Fruit fly (Drosophila melanogaster) whole organism, embryonic: Measurements from ENCODE around the gene CG10793.

ENCODE experiments used
- B-H1 ChIP-seq: fragments of 200-800 bp; sonication (Bioruptor generic); IDR thresholded peaks from 3 replicates; pipeline ENCODE4 v1.3.6; 2022; ENCODE audit warnings: missing biosample characterization, missing genetic modification characterization
- CG12071 ChIP-seq: fragments of 200-800 bp; sonication (Bioruptor generic); optimal IDR thresholded peaks from 3 replicates; lab custom pipeline; 2018; ENCODE audit warnings: missing biosample characterization, mild to moderate bottlenecking, missing genetic modification characterization
- CG15011 ChIP-seq: fragments of 200-800 bp; sonication (Bioruptor generic); optimal IDR thresholded peaks from 3 replicates; lab custom pipeline; 2018; ENCODE audit warnings: missing biosample characterization, mild to moderate bottlenecking, missing genetic modification characterization
- CG15269 ChIP-seq: fragments of 200-800 bp; sonication (Bioruptor generic); optimal IDR thresholded peaks from 2 replicates; lab custom pipeline; 2018; ENCODE audit warnings: missing biosample characterization, mild to moderate bottlenecking, missing genetic modification characterization, moderate library complexity
- CG16815 ChIP-seq: fragments of 200-800 bp; sonication (Bioruptor generic); optimal IDR thresholded peaks from 3 replicates; lab custom pipeline; 2017; ENCODE audit warnings: missing biosample characterization, mild to moderate bottlenecking, missing genetic modification characterization
- CG16863 ChIP-seq: fragments of 200-800 bp; sonication (Bioruptor generic); optimal IDR thresholded peaks from 3 replicates; lab custom pipeline; 2016; ENCODE audit warnings: missing biosample characterization, missing genetic modification characterization
- CG17361 ChIP-seq: fragments of 200-800 bp; sonication (Bioruptor generic); IDR thresholded peaks from 3 replicates; pipeline ENCODE4 v1.3.6; 2022; ENCODE audit warnings: missing biosample characterization, missing genetic modification characterization
- CG2199 ChIP-seq: fragments of 200-800 bp; sonication (Bioruptor generic); IDR thresholded peaks from 3 replicates; pipeline ENCODE4 v1.3.6; 2022; ENCODE audit warnings: missing biosample characterization, missing genetic modification characterization
- CG30431 ChIP-seq: fragments of 200-800 bp; sonication (Bioruptor generic); optimal IDR thresholded peaks from 2 replicates; lab custom pipeline; 2017; ENCODE audit warnings: missing biosample characterization, missing genetic modification characterization
- CG4424 ChIP-seq: fragments of 200-800 bp; sonication (Bioruptor generic); optimal IDR thresholded peaks from 3 replicates; lab custom pipeline; 2016; ENCODE audit warnings: missing biosample characterization, missing genetic modification characterization
- CG6683 ChIP-seq: fragments of 200-800 bp; sonication (Bioruptor generic); optimal IDR thresholded peaks from 2 replicates; lab custom pipeline; 2017; ENCODE audit warnings: missing biosample characterization, mild to moderate bottlenecking, missing genetic modification characterization, missing genetic modification reagents
- CG7271 ChIP-seq: fragments of 200-800 bp; sonication (Bioruptor generic); optimal IDR thresholded peaks from 2 replicates; lab custom pipeline; 2018; ENCODE audit warnings: missing biosample characterization, mild to moderate bottlenecking, missing genetic modification characterization, moderate library complexity
- CG7786 ChIP-seq: fragments of 200-800 bp; sonication (Bioruptor generic); optimal IDR thresholded peaks from 2 replicates; lab custom pipeline; 2016; ENCODE audit warnings: missing biosample characterization, missing genetic modification characterization
- CG8765 ChIP-seq: fragments of 200-800 bp; sonication (Bioruptor generic); IDR thresholded peaks from 2 replicates; pipeline ENCODE4 v1.3.6; 2022; ENCODE audit warnings: missing biosample characterization, missing genetic modification characterization
- CoRest ChIP-seq: fragments of 200-800 bp; sonication (Bioruptor generic); optimal IDR thresholded peaks from 3 replicates; lab custom pipeline; 2018; ENCODE audit warnings: missing biosample characterization, mild to moderate bottlenecking, missing genetic modification characterization, moderate library complexity
- CrebB ChIP-seq: fragments of 200-800 bp; sonication (Bioruptor generic); optimal IDR thresholded peaks from 3 replicates; lab custom pipeline; 2018; ENCODE audit warnings: missing biosample characterization, mild to moderate bottlenecking, missing genetic modification characterization
- Dbx ChIP-seq: fragments of 200-800 bp; sonication (Bioruptor generic); IDR thresholded peaks from 3 replicates; pipeline ENCODE4 v1.3.6; 2022; ENCODE audit warnings: missing biosample characterization, missing genetic modification characterization
- Deaf1 ChIP-seq: fragments of 200-800 bp; optimal IDR thresholded peaks from 3 replicates; lab custom pipeline; 2019; ENCODE audit warnings: missing biosample characterization, mild to moderate bottlenecking, missing genetic modification characterization, moderate library complexity
- Dip2 ChIP-seq: fragments of 200-800 bp; sonication (Bioruptor generic); IDR thresholded peaks from 2 replicates; pipeline ENCODE4 v1.3.6; 2022; ENCODE audit warnings: missing biosample characterization, missing genetic modification characterization
- Dip3 ChIP-seq: fragments of 200-800 bp; sonication (Bioruptor generic); optimal IDR thresholded peaks from 3 replicates; lab custom pipeline; 2016; ENCODE audit warnings: missing biosample characterization, missing genetic modification characterization
- ERR ChIP-seq: fragments of 200-800 bp; sonication (Bioruptor generic); optimal IDR thresholded peaks from 2 replicates; lab custom pipeline; 2016; ENCODE audit warnings: missing biosample characterization, missing genetic modification characterization
- Elba2 ChIP-seq: fragments of 200-800 bp; sonication (Bioruptor generic); optimal IDR thresholded peaks from 3 replicates; lab custom pipeline; 2016; ENCODE audit warnings: missing biosample characterization, missing genetic modification characterization
- Ets97D ChIP-seq: fragments of 200-800 bp; sonication (Bioruptor generic); optimal IDR thresholded peaks from 3 replicates; lab custom pipeline; 2016; ENCODE audit warnings: missing biosample characterization, missing genetic modification characterization
- GATAe ChIP-seq: fragments of 200-800 bp; sonication (Bioruptor generic); conservative IDR thresholded peaks from 2 replicates; pipeline ENCODE4 v1.3.6; 2022; ENCODE audit warnings: missing biosample characterization, missing genetic modification characterization
- H2.0 ChIP-seq: fragments of 200-800 bp; sonication (Bioruptor generic); IDR thresholded peaks from 2 replicates; pipeline ENCODE4 v1.3.6; 2022; ENCODE audit warnings: missing biosample characterization, missing genetic modification characterization
- Hey ChIP-seq: fragments of 200-800 bp; sonication (Bioruptor generic); optimal IDR thresholded peaks from 3 replicates; lab custom pipeline; 2018; ENCODE audit warnings: missing biosample characterization, mild to moderate bottlenecking, missing genetic modification characterization
- Hmr ChIP-seq: fragments of 200-800 bp; sonication (Bioruptor generic); optimal IDR thresholded peaks from 3 replicates; lab custom pipeline; 2017; ENCODE audit warnings: mild to moderate bottlenecking, missing biosample characterization, missing genetic modification reagents, missing genetic modification characterization
- MTF-1 ChIP-seq: fragments of 200-800 bp; sonication (Bioruptor generic); optimal IDR thresholded peaks from 2 replicates; lab custom pipeline; 2018; ENCODE audit warnings: missing biosample characterization, mild to moderate bottlenecking, missing genetic modification characterization, borderline replicate concordance
- Mad ChIP-seq: fragments of 200-800 bp; sonication (Bioruptor generic); optimal IDR thresholded peaks from 2 replicates; lab custom pipeline; 2016; ENCODE audit warnings: missing biosample characterization, missing genetic modification characterization
- Mes4 ChIP-seq: fragments of 200-800 bp; sonication (Bioruptor generic); optimal IDR thresholded peaks from 2 replicates; lab custom pipeline; 2016; ENCODE audit warnings: missing biosample characterization, missing genetic modification characterization
- NK7.1 ChIP-seq: fragments of 200-800 bp; sonication (Bioruptor generic); optimal IDR thresholded peaks from 3 replicates; lab custom pipeline; 2016; ENCODE audit warnings: missing biosample characterization, missing genetic modification characterization
- NfI ChIP-seq: fragments of 200-800 bp; sonication (Bioruptor generic); optimal IDR thresholded peaks from 3 replicates; lab custom pipeline; 2018; ENCODE audit warnings: missing biosample characterization, mild to moderate bottlenecking, missing genetic modification characterization, moderate library complexity
- Pdp1 ChIP-seq, 2 experiments: fragments of 200-800 bp; sonication (Bioruptor generic); optimal IDR thresholded peaks; 3 replicates each; lab custom pipeline; 2016; ENCODE audit warnings: missing biosample characterization in 2 of 2, missing genetic modification characterization in 2 of 2, mild to moderate bottlenecking in 1 of 2, moderate library complexity in 1 of 2
- Sin3A ChIP-seq: fragments of >200 bp; optimal IDR thresholded peaks from 2 replicates; lab custom pipeline; 2018
- amos ChIP-seq: fragments of 200-800 bp; sonication (Bioruptor generic); IDR thresholded peaks from 2 replicates; pipeline ENCODE4 v1.3.6; 2022; ENCODE audit warnings: missing biosample characterization, missing genetic modification characterization; ENCODE audit not compliant: partially characterized antibody
- ap ChIP-seq: fragments of 200-800 bp; sonication (Bioruptor generic); IDR thresholded peaks from 2 replicates; pipeline ENCODE4 v1.3.6; 2022; ENCODE audit warnings: missing biosample characterization, missing genetic modification characterization
- ato ChIP-seq: fragments of 200-800 bp; sonication (Bioruptor generic); IDR thresholded peaks from 2 replicates; pipeline ENCODE4 v1.3.6; 2022; ENCODE audit warnings: missing biosample characterization, missing genetic modification characterization; ENCODE audit not compliant: partially characterized antibody
- bab2 ChIP-seq: fragments of 200-800 bp; sonication (Bioruptor generic); optimal IDR thresholded peaks from 2 replicates; lab custom pipeline; 2016; ENCODE audit warnings: missing biosample characterization, missing genetic modification characterization
- en ChIP-seq: fragments of 200-800 bp; sonication (Bioruptor generic); optimal IDR thresholded peaks from 2 replicates; lab custom pipeline; 2016; ENCODE audit warnings: missing biosample characterization, missing genetic modification characterization
- fd3F ChIP-seq: fragments of 200-800 bp; sonication (Bioruptor generic); optimal IDR thresholded peaks from 2 replicates; lab custom pipeline; 2018; ENCODE audit warnings: missing biosample characterization, mild to moderate bottlenecking, missing genetic modification characterization, moderate library complexity
- ftz-f1 ChIP-seq: fragments of 200-800 bp; sonication (Bioruptor generic); optimal IDR thresholded peaks from 2 replicates; lab custom pipeline; 2016; ENCODE audit warnings: missing biosample characterization, missing genetic modification characterization
- ind ChIP-seq: fragments of 200-800 bp; sonication (Bioruptor generic); optimal IDR thresholded peaks from 3 replicates; lab custom pipeline; 2016; ENCODE audit warnings: missing biosample characterization, missing genetic modification characterization
- jumu ChIP-seq: fragments of 200-800 bp; sonication (Bioruptor generic); optimal IDR thresholded peaks from 3 replicates; lab custom pipeline; 2016; ENCODE audit warnings: missing biosample characterization, missing genetic modification characterization
- pita ChIP-seq: fragments of 200-800 bp; sonication (Bioruptor generic); optimal IDR thresholded peaks from 2 replicates; lab custom pipeline; 2017; ENCODE audit warnings: missing biosample characterization, mild to moderate bottlenecking, missing genetic modification characterization
- pum ChIP-seq: fragments of 200-800 bp; sonication (Bioruptor generic); optimal IDR thresholded peaks from 2 replicates; lab custom pipeline; 2016; ENCODE audit warnings: missing biosample characterization, missing genetic modification characterization
- sisA ChIP-seq: fragments of 200-800 bp; sonication (Bioruptor generic); IDR thresholded peaks from 2 replicates; pipeline ENCODE4 v1.3.6; 2022; ENCODE audit warnings: missing biosample characterization, missing genetic modification characterization
- tll ChIP-seq, 2 experiments: fragments of 200-800 bp in 1 of 2; fragments of >200 bp in 1 of 2; sonication (Bioruptor generic) in 1 of 2; optimal IDR thresholded peaks; 2 replicates each; lab custom pipeline; 2017 to 2019; ENCODE audit warnings: missing biosample characterization in 2 of 2, missing genetic modification characterization in 2 of 2, mild to moderate bottlenecking in 1 of 2, moderate library complexity in 1 of 2
- tna ChIP-seq: fragments of 200-800 bp; sonication (Bioruptor generic); IDR thresholded peaks from 2 replicates; pipeline ENCODE4 v1.3.6; 2022; ENCODE audit warnings: missing biosample characterization, missing genetic modification characterization; ENCODE audit not compliant: partially characterized antibody
- trh ChIP-seq: fragments of 200-800 bp; sonication (Bioruptor generic); optimal IDR thresholded peaks from 2 replicates; lab custom pipeline; 2016; ENCODE audit warnings: missing biosample characterization, missing genetic modification characterization
- tx ChIP-seq: fragments of 200-800 bp; sonication (Bioruptor generic); optimal IDR thresholded peaks from 2 replicates; lab custom pipeline; 2016; ENCODE audit warnings: missing biosample characterization, missing genetic modification characterization
- wek ChIP-seq: fragments of 200-800 bp; sonication (Bioruptor generic); optimal IDR thresholded peaks from 3 replicates; lab custom pipeline; 2018; ENCODE audit warnings: missing biosample characterization, mild to moderate bottlenecking, missing genetic modification characterization, moderate library complexity
- yki ChIP-seq: fragments of >200 bp; optimal IDR thresholded peaks from 3 replicates; lab custom pipeline; 2018

CG10793 gene

dm6 chrX:3310827-3311226 is 5.4 kb downstream of the CG10793 start (continued):
- peak; percentile 75 for TF ChIP-seq CG30431 (GFP tag; lab: Kevin White, UChicago)
- peak; percentile 91 for TF ChIP-seq CG17361 (GFP tag; lab: Robert Waterston, UW)
- peak; percentile 84 for TF ChIP-seq CG12071 (GFP tag; lab: Kevin White, UChicago)
- peak; percentile 43 for TF ChIP-seq Hey (tag; lab: Kevin White, UChicago)
- TF ChIP-seq yki (lab: Kevin White, UChicago), result no peak
- TF ChIP-seq Deaf1 (tag; lab: Kevin White, UChicago), result peak; percentile 52
- no peak for TF ChIP-seq tll (GFP tag; optimal IDR thresholded peaks at IDR 0.05; lab: Kevin White, UChicago)
- TF ChIP-seq CG7271 (tag; lab: Kevin White, UChicago), result no peak
- TF ChIP-seq pum, result peak; percentile 79
- TF ChIP-seq MTF-1 (GFP tag; lab: Kevin White, UChicago), result peak; percentile 51
- peak; percentile 59 for TF ChIP-seq jumu
- TF ChIP-seq CG6683 (GFP tag; lab: Kevin White, UChicago), result peak; percentile 71
- peak; percentile 56 for TF ChIP-seq B-H1 (GFP tag; lab: Robert Waterston, UW)
- TF ChIP-seq NK7.1 (GFP tag; lab: Kevin White, UChicago), result peak; percentile 27
- TF ChIP-seq Dip2 (GFP tag; lab: Robert Waterston, UW), result no peak
- TF ChIP-seq CG7786 (GFP tag; lab: Kevin White, UChicago), result peak; percentile 85
- TF ChIP-seq ap (GFP tag; lab: Robert Waterston, UW), result peak; percentile 61; the same call in 1 of the 2 replicates
- peak; percentile 76 for TF ChIP-seq Dip3 (GFP tag; lab: Kevin White, UChicago)
- TF ChIP-seq ftz-f1 (GFP tag; lab: Kevin White, UChicago), result no peak
- peak; percentile 75 for TF ChIP-seq tx
- no peak for TF ChIP-seq ato (GFP tag; lab: Robert Waterston, UW)
- TF ChIP-seq GATAe, result no peak
- peak; percentile 16 for TF ChIP-seq Ets97D (GFP tag; lab: Kevin White, UChicago)
- TF ChIP-seq Sin3A, result no peak
- TF ChIP-seq ERR (GFP tag; lab: Kevin White, UChicago), result no peak
- peak; percentile 90 for TF ChIP-seq NfI (GFP tag; lab: Kevin White, UChicago)
- peak; percentile 88 for TF ChIP-seq CG15269 (tag; lab: Kevin White, UChicago)
- no peak for TF ChIP-seq Elba2
- peak; percentile 39 for TF ChIP-seq Mes4
- TF ChIP-seq CG16815 (GFP tag; lab: Kevin White, UChicago), result peak; percentile 68
- no peak for TF ChIP-seq pita (GFP tag; lab: Kevin White, UChicago)
- peak; percentile 93 for TF ChIP-seq Hmr
- peak; percentile 75 for TF ChIP-seq fd3F (GFP tag; lab: Kevin White, UChicago)
- TF ChIP-seq CoRest (tag; lab: Kevin White, UChicago), result peak; percentile 89
- TF ChIP-seq sisA (GFP tag; lab: Robert Waterston, UW), result peak; percentile 66
- TF ChIP-seq CG8765 (GFP tag; lab: Robert Waterston, UW), result peak; percentile 92
- peak; percentile 79 for TF ChIP-seq ind
- peak; percentile 53 for TF ChIP-seq trh (GFP tag; lab: Kevin White, UChicago)
- TF ChIP-seq Mad (GFP tag; lab: Kevin White, UChicago), result peak; percentile 65
- TF ChIP-seq en (GFP tag; lab: Kevin White, UChicago), result peak; percentile 16
- TF ChIP-seq wek (GFP tag; lab: Kevin White, UChicago), result peak; percentile 66
- peak in 1 of 2 experiments; percentile 71 for TF ChIP-seq Pdp1 (GFP tag; optimal IDR thresholded peaks at IDR 0.05; lab: Kevin White, UChicago)
- peak; percentile 71 for TF ChIP-seq bab2 (GFP tag; lab: Kevin White, UChicago)
- TF ChIP-seq amos (GFP tag; lab: Robert Waterston, UW), result no peak
- TF ChIP-seq Dbx (GFP tag; lab: Robert Waterston, UW), result peak; percentile 72; the same call in 2 of the 3 replicates
- peak; percentile 74 for TF ChIP-seq CG4424
- TF ChIP-seq tna (GFP tag; lab: Robert Waterston, UW), result no peak
- peak; percentile 81 for TF ChIP-seq CrebB (tag; lab: Kevin White, UChicago)
- TF ChIP-seq H2.0 (GFP tag; lab: Robert Waterston, UW), result peak; percentile 80
- TF ChIP-seq CG15011, result peak; percentile 66
- peak; percentile 83 for TF ChIP-seq CG16863 (GFP tag; lab: Kevin White, UChicago)
- TF ChIP-seq CG2199 (GFP tag; lab: Robert Waterston, UW), result no peak
